Worm (Caenorhabditis elegans) whole organism, L3 larva: ENCODE results near the gene F08D12.15.

ENCODE experiments used
- ZK546.5 ChIP-seq: sonication (generic microtip); optimal IDR thresholded peaks from 2 replicates; lab custom pipeline; 2017; ENCODE audit warnings: missing biosample characterization, missing genetic modification characterization
- ama-1 ChIP-seq: fragments of 150-350 bp; optimal IDR thresholded peaks from 2 replicates; lab custom pipeline; 2018
- ceh-16 ChIP-seq: sonication (generic microtip); optimal IDR thresholded peaks from 2 replicates; lab custom pipeline; 2017; ENCODE audit warnings: missing biosample characterization, missing genetic modification characterization
- fkh-10 ChIP-seq: sonication (generic microtip); optimal IDR thresholded peaks from 2 replicates; lab custom pipeline; 2017; ENCODE audit warnings: missing biosample characterization, missing genetic modification reagents, missing genetic modification characterization
- fkh-2 ChIP-seq: fragments of 150-350 bp; optimal IDR thresholded peaks from 2 replicates; lab custom pipeline; 2014; ENCODE audit warnings: missing biosample characterization, missing genetic modification reagents, missing genetic modification characterization
- fos-1 ChIP-seq: fragments of 150-350 bp; optimal IDR thresholded peaks from 2 replicates; lab custom pipeline; 2014; ENCODE audit warnings: missing biosample characterization, missing genetic modification characterization
- nfya-1 ChIP-seq: sonication (generic microtip); optimal IDR thresholded peaks from 2 replicates; lab custom pipeline; 2017; ENCODE audit warnings: missing genetic modification characterization, mild to moderate bottlenecking, missing compliant biosample characterization, antibody characterized with exemption, moderate library complexity; ENCODE audit not compliant: insufficient read depth
- nhr-76 ChIP-seq: fragments of 150-350 bp; sonication (generic microtip); optimal IDR thresholded peaks from 5 replicates; lab custom pipeline; 2014; ENCODE audit warnings: missing biosample characterization, missing genetic modification characterization
- pha-4 ChIP-seq: fragments of 150-350 bp; optimal IDR thresholded peaks from 2 replicates; lab custom pipeline; 2014; ENCODE audit warnings: missing biosample characterization, missing genetic modification reagents, missing genetic modification characterization
- pqm-1 ChIP-seq: fragments of 150-350 bp; optimal IDR thresholded peaks from 2 replicates; lab custom pipeline; 2017; ENCODE audit warnings: missing biosample characterization, missing genetic modification characterization, inconsistent platforms
- snpc-4 ChIP-seq: fragments of 150-350 bp; optimal IDR thresholded peaks from 2 replicates; lab custom pipeline; 2014; ENCODE audit warnings: missing biosample characterization, missing genetic modification characterization

DNA sequence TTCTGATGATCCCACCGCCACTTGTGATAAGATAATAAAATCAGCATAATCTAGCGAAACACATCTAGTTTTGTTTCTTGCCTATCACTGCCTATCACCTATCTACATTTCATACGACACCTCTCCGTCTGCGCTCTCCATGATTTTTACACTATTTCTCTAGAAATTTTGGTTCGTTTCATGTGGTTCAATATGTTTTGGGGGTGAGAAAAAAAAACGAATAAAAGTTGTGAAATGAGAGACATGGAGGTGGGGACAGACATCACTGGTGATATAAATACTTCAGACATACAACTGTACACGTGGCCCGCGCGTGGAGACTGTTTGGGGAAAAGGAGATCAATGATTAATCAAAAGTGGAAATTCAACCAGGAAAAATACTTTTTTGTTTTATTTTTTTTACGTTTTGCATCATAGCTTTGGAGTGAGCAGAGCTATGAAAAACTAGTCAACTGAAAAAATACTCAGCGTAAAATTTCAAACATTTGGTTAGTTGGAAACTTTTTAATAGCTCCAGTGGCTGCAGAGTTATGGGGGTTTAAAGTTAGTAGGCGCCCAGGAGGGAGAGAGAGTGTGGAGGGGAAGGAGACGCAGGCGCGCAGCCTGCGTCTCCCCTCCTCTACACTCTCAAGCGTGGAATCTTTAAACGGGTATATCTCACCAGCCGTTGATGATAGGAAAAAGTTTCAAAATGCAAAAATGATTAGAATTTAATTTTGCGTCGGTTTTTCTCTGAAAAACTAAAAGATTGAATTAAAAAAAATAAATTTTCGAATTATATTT, 36.6 kb downstream of the F08D12.15 start:
- no peak for TF ChIP-seq nhr-76
- peak; percentile 64 for TF ChIP-seq pqm-1 (tag; lab: Kevin White, UChicago)
- no peak for TF ChIP-seq ceh-16
- TF ChIP-seq fkh-2 (tag; lab: Kevin White, UChicago), result no peak
- no peak for TF ChIP-seq ama-1 (lab: Kevin White, UChicago)
- TF ChIP-seq nfya-1 (tag; lab: Kevin White, UChicago), result no peak
- no peak for TF ChIP-seq fos-1 (tag; lab: Kevin White, UChicago)
- no peak for TF ChIP-seq fkh-10 (GFP tag; lab: Kevin White, UChicago)
- TF ChIP-seq snpc-4 (tag; lab: Kevin White, UChicago), result no peak
- no peak for TF ChIP-seq ZK546.5
- no peak for TF ChIP-seq pha-4 (tag; lab: Kevin White, UChicago)
